Worm (Caenorhabditis elegans) whole organism, L2 larva: ENCODE measurements around the gene pal-1.

Experiments
- ZK546.5 ChIP-seq: sonication (generic microtip); optimal IDR thresholded peaks from 2 replicates; lab custom pipeline; 2017; ENCODE audit warnings: missing biosample characterization, missing genetic modification characterization
- lin-39 ChIP-seq: fragments of 150-350 bp; optimal IDR thresholded peaks from 2 replicates; lab custom pipeline; 2014; ENCODE audit warnings: missing biosample characterization, missing genetic modification reagents, missing genetic modification characterization
- nhr-237 ChIP-seq: fragments of 150-350 bp; optimal IDR thresholded peaks from 2 replicates; lab custom pipeline; 2014; ENCODE audit warnings: missing biosample characterization, missing genetic modification characterization
- peb-1 ChIP-seq: fragments of 150-350 bp; optimal IDR thresholded peaks from 2 replicates; lab custom pipeline; 2014; ENCODE audit warnings: missing biosample characterization, missing genetic modification characterization
- unc-62 ChIP-seq: fragments of 150-350 bp; optimal IDR thresholded peaks from 2 replicates; lab custom pipeline; 2014; ENCODE audit warnings: missing biosample characterization, missing genetic modification reagents, missing genetic modification characterization

DNA sequence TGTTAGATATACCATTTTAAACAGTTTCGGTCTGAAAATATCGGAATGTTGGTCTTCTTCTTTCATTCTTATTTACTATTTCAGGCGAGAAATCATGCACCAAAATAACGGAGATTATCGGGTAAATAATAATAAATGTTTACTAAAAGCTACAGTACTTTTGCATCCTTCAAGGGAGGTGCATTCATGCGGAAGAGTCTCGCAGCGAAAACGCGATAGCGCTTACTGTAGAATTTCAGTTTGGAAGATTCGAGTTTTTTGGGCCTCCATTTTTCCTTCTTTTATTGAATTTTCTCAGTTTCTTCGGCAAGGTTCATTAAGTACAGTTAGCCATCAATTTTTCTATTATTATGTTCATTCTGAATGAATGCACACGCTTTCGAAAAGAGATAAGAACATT lies 46.7 kb upstream of the pal-1 start, which contains the start of gene C35D10.7:
- no peak for TF ChIP-seq unc-62 (GFP tag; lab: Kevin White, UChicago)
- no peak for TF ChIP-seq lin-39 (tag; lab: Kevin White, UChicago)
- TF ChIP-seq ZK546.5, result no peak
- TF ChIP-seq peb-1, result no peak
- TF ChIP-seq nhr-237, result no peak
